In the genomic region with DNA sequence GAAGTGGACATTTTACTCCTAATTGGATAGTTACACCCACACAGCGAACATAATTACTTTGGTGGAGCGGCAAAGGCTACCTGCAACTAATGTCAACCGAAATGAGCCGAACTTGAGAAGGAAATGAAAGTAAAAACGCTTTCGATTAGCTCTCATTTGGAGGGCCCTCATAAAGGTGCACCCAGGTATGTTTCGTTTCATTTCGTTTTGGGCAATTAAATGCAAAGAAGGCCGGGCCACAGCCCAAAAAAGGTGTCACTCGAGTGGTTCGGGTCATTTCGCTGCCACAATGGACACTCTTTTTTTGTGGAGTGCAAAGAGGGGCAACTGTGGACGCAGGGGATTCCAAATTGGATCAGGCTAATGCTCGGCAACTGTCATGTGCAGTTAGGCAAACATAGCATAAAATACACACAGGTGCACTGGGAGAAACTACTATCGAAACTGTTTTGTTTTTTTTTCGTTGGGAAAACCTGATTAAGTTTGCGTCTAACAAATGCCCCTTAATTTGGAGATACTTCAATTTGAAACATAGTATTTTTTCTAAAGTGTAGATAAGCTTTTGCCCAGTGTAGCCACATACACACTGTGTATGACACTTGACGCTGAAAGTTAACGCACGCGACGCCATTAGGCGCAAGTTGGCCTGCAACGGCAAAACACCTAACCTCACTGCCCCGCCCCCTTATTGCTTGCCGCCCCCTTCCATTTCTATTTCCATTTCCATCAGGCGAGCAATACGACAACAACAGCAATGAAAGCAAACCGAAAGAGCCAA, we compare ENCODE assay signal across 1 fruit fly cellular context.
TF ChIP-seq lines count a peak whose summit lies in the region.

No protein-coding gene starts in this region.

TF ChIP-seq in whole organism, embryonic, 481 proteins besides CTCF, POLR2A, EP300 and RAD21 (continued from another document and continues in another):
- TF ChIP-seq Abd-B (GFP tag; optimal IDR thresholded peaks at IDR 0.05; lab: Kevin White, UChicago) = peak; percentile 78
- peak; percentile 43 for TF ChIP-seq CG10274 (GFP tag; optimal IDR thresholded peaks at IDR 0.05; lab: Kevin White, UChicago)
- TF ChIP-seq Jarid2 (GFP tag; optimal IDR thresholded peaks at IDR 0.05; lab: Kevin White, UChicago) = peak; percentile 52
- peak; percentile 58 for TF ChIP-seq Dek (tag; optimal IDR thresholded peaks at IDR 0.05; lab: Kevin White, UChicago)
- TF ChIP-seq B-H1 (GFP tag; IDR thresholded peaks at IDR 0.05; lab: Robert Waterston, UW) = peak; percentile 86
- peak; percentile 87 for TF ChIP-seq her (GFP tag; optimal IDR thresholded peaks at IDR 0.05; lab: Kevin White, UChicago)
- TF ChIP-seq seq (GFP tag; IDR thresholded peaks at IDR 0.05; lab: Robert Waterston, UW) = peak; percentile 80
- no peak for TF ChIP-seq Dll (GFP tag; IDR thresholded peaks at IDR 0.05; lab: Robert Waterston, UW; ENCODE audit: partially characterized antibody)
- peak; percentile 95 for TF ChIP-seq Med (GFP tag; lab: Kevin White, UChicago)
- TF ChIP-seq phol (tag; optimal IDR thresholded peaks at IDR 0.05; lab: Kevin White, UChicago) = peak; percentile 84
- no peak for TF ChIP-seq cad (GFP tag; optimal IDR thresholded peaks at IDR 0.05; lab: Kevin White, UChicago)
- TF ChIP-seq az2 (GFP tag; optimal IDR thresholded peaks at IDR 0.05; lab: Kevin White, UChicago) = peak; percentile 81
- TF ChIP-seq CG33557 (GFP tag; optimal IDR thresholded peaks at IDR 0.05; lab: Kevin White, UChicago) = peak; percentile 72
- TF ChIP-seq D19B (GFP tag; optimal IDR thresholded peaks at IDR 0.05; lab: Kevin White, UChicago) = no peak
- TF ChIP-seq CG4617 (GFP tag; optimal IDR thresholded peaks at IDR 0.05; lab: Kevin White, UChicago; ENCODE audit: borderline replicate concordance) = peak; percentile 61
- TF ChIP-seq psq (GFP tag; optimal IDR thresholded peaks at IDR 0.05; lab: Kevin White, UChicago) = peak; percentile 50
- peak; percentile 91 for TF ChIP-seq CG4730 (GFP tag; IDR thresholded peaks at IDR 0.05; lab: Robert Waterston, UW)
- peak; percentile 88 for TF ChIP-seq CG8089 (GFP tag; optimal IDR thresholded peaks at IDR 0.05; lab: Kevin White, UChicago)
- peak; percentile 87 for TF ChIP-seq dimm (GFP tag; IDR thresholded peaks at IDR 0.05; lab: Robert Waterston, UW)
- TF ChIP-seq Bgb (GFP tag; IDR thresholded peaks at IDR 0.05; lab: Robert Waterston, UW; ENCODE audit: partially characterized antibody) = no peak
- peak; percentile 68 for TF ChIP-seq jing (GFP tag; optimal IDR thresholded peaks at IDR 0.05; lab: Kevin White, UChicago)
- TF ChIP-seq Blimp-1 (GFP tag; optimal IDR thresholded peaks at IDR 0.05; lab: Kevin White, UChicago) = peak; percentile 92
- TF ChIP-seq CG10147 (GFP tag; optimal IDR thresholded peaks at IDR 0.05; lab: Kevin White, UChicago) = peak; percentile 5
- no peak for TF ChIP-seq hbn (GFP tag; IDR thresholded peaks at IDR 0.05; lab: Robert Waterston, UW; ENCODE audit: partially characterized antibody)
- peak; percentile 69 for TF ChIP-seq CG8359 (GFP tag; optimal IDR thresholded peaks at IDR 0.05; lab: Kevin White, UChicago; ENCODE audit: borderline replicate concordance)
- peak; percentile 92 for TF ChIP-seq Antp (GFP tag; optimal IDR thresholded peaks at IDR 0.05; lab: Kevin White, UChicago)
- peak; percentile 61 for TF ChIP-seq CG31441 (GFP tag; IDR thresholded peaks at IDR 0.05; lab: Robert Waterston, UW)
- TF ChIP-seq CG30020 (tag; optimal IDR thresholded peaks at IDR 0.05; lab: Kevin White, UChicago) = peak; percentile 19
- no peak for TF ChIP-seq CG13296 (GFP tag; optimal IDR thresholded peaks at IDR 0.05; lab: Kevin White, UChicago)
- TF ChIP-seq CG42726 (GFP tag; IDR thresholded peaks at IDR 0.05; lab: Robert Waterston, UW; ENCODE audit: partially characterized antibody) = no peak
- TF ChIP-seq Drgx (GFP tag; IDR thresholded peaks at IDR 0.05; lab: Robert Waterston, UW) = peak; percentile 85
- no peak for TF ChIP-seq sug (tag; optimal IDR thresholded peaks at IDR 0.05; lab: Kevin White, UChicago)
- TF ChIP-seq YL-1 (GFP tag; optimal IDR thresholded peaks at IDR 0.05; lab: Kevin White, UChicago) = no peak
- no peak for TF ChIP-seq Sin3A (optimal IDR thresholded peaks at IDR 0.05; lab: Kevin White, UChicago)
- peak; percentile 39 for TF ChIP-seq HLHmδ (GFP tag; optimal IDR thresholded peaks at IDR 0.05; lab: Kevin White, UChicago)
- peak; percentile 76 for TF ChIP-seq CG8281 (tag; optimal IDR thresholded peaks at IDR 0.05; lab: Kevin White, UChicago)
- peak; percentile 80 for TF ChIP-seq CG1529 (GFP tag; optimal IDR thresholded peaks at IDR 0.05; lab: Kevin White, UChicago)
- peak; percentile 78 for TF ChIP-seq Asciz (GFP tag; optimal IDR thresholded peaks at IDR 0.05; lab: Kevin White, UChicago)
- peak; percentile 80 for TF ChIP-seq Oaz (GFP tag; IDR thresholded peaks at IDR 0.05; lab: Robert Waterston, UW)
- TF ChIP-seq Sox100B (GFP tag; optimal IDR thresholded peaks at IDR 0.05; lab: Kevin White, UChicago) = peak; percentile 78
- no peak for TF ChIP-seq sc (optimal IDR thresholded peaks at IDR 0.05; lab: Kevin White, UChicago)
- TF ChIP-seq sc (GFP tag; optimal IDR thresholded peaks at IDR 0.05; lab: Kevin White, UChicago) = peak; percentile 75
- peak; percentile 83 to 84 for TF ChIP-seq Pdp1 (GFP tag; optimal IDR thresholded peaks at IDR 0.05; lab: Kevin White, UChicago)
- no peak for TF ChIP-seq mld (GFP tag; IDR thresholded peaks at IDR 0.05; lab: Robert Waterston, UW; ENCODE audit: partially characterized antibody)
- TF ChIP-seq sim (GFP tag; IDR thresholded peaks at IDR 0.05; lab: Robert Waterston, UW) = peak; percentile 93
- TF ChIP-seq CG8290 (GFP tag; optimal IDR thresholded peaks at IDR 0.05; lab: Kevin White, UChicago) = peak; percentile 69
- TF ChIP-seq CG8290 (tag; optimal IDR thresholded peaks at IDR 0.05; lab: Kevin White, UChicago) = peak; percentile 53 to 65
- TF ChIP-seq CG43689 (GFP tag; IDR thresholded peaks at IDR 0.05; lab: Robert Waterston, UW) = peak; percentile 82
- TF ChIP-seq crp (GFP tag; optimal IDR thresholded peaks at IDR 0.05; lab: Kevin White, UChicago) = peak in 1 of 2 experiments; percentile 26
- no peak for TF ChIP-seq ab (GFP tag; optimal IDR thresholded peaks at IDR 0.05; lab: Kevin White, UChicago)
- TF ChIP-seq CG6654 (GFP tag; optimal IDR thresholded peaks at IDR 0.05; lab: Kevin White, UChicago) = peak; percentile 58
- peak; percentile 80 for TF ChIP-seq Hsf (GFP tag; optimal IDR thresholded peaks at IDR 0.05; lab: Kevin White, UChicago)
- peak; percentile 59 for TF ChIP-seq Max (GFP tag; optimal IDR thresholded peaks at IDR 0.05; lab: Kevin White, UChicago)
- peak; percentile 92 for TF ChIP-seq dysf (GFP tag; IDR thresholded peaks at IDR 0.05; lab: Robert Waterston, UW)
- no peak for TF ChIP-seq nom (GFP tag; optimal IDR thresholded peaks at IDR 0.05; lab: Kevin White, UChicago)
- TF ChIP-seq HLH54F (GFP tag; optimal IDR thresholded peaks at IDR 0.05; lab: Kevin White, UChicago) = peak; percentile 33
- TF ChIP-seq CG12744 (GFP tag; optimal IDR thresholded peaks at IDR 0.05; lab: Kevin White, UChicago) = peak; percentile 47
- TF ChIP-seq CG4404 (GFP tag; IDR thresholded peaks at IDR 0.05; lab: Robert Waterston, UW) = peak; percentile 84
- peak; percentile 94 for TF ChIP-seq ranshi (GFP tag; IDR thresholded peaks at IDR 0.05; lab: Robert Waterston, UW)
- TF ChIP-seq tx (GFP tag; optimal IDR thresholded peaks at IDR 0.05; lab: Kevin White, UChicago) = peak; percentile 78
- peak; percentile 35 for TF ChIP-seq Nf-YB (GFP tag; optimal IDR thresholded peaks at IDR 0.05; lab: Kevin White, UChicago)
- TF ChIP-seq ems (GFP tag; optimal IDR thresholded peaks at IDR 0.05; lab: Kevin White, UChicago) = peak; percentile 71
- TF ChIP-seq CG7357 (GFP tag; IDR thresholded peaks at IDR 0.05; lab: Robert Waterston, UW) = peak; percentile 82; the same call in 2 of the 3 replicates
- TF ChIP-seq CG11085 (GFP tag; IDR thresholded peaks at IDR 0.05; lab: Robert Waterston, UW) = peak; percentile 63
- TF ChIP-seq tll (GFP tag; optimal IDR thresholded peaks at IDR 0.05; lab: Kevin White, UChicago) = no peak
- peak; percentile 53 for TF ChIP-seq scrt (GFP tag; optimal IDR thresholded peaks at IDR 0.05; lab: Kevin White, UChicago)
- no peak for TF ChIP-seq zfh2 (GFP tag; optimal IDR thresholded peaks at IDR 0.05; lab: Kevin White, UChicago)
- no peak for TF ChIP-seq CG3995 (GFP tag; optimal IDR thresholded peaks at IDR 0.05; lab: Kevin White, UChicago)
- peak; percentile 58 for TF ChIP-seq toy (GFP tag; IDR thresholded peaks at IDR 0.05; lab: Robert Waterston, UW)
- peak; percentile 72 for TF ChIP-seq PHDP (tag; optimal IDR thresholded peaks at IDR 0.05; lab: Kevin White, UChicago)
- TF ChIP-seq jigr1 (GFP tag; IDR thresholded peaks at IDR 0.05; lab: Robert Waterston, UW) = peak; percentile 84
- TF ChIP-seq h (optimal IDR thresholded peaks at IDR 0.05; lab: Kevin White, UChicago) = no peak
- TF ChIP-seq Dad (GFP tag; optimal IDR thresholded peaks at IDR 0.05; lab: Kevin White, UChicago) = peak; percentile 66
- peak; percentile 63 for TF ChIP-seq ERR (GFP tag; optimal IDR thresholded peaks at IDR 0.05; lab: Kevin White, UChicago)
- TF ChIP-seq CG12299 (tag; optimal IDR thresholded peaks at IDR 0.05; lab: Kevin White, UChicago) = peak; percentile 71
- TF ChIP-seq CG10979 (tag; optimal IDR thresholded peaks at IDR 0.05; lab: Kevin White, UChicago) = peak; percentile 81
- peak; percentile 70 for TF ChIP-seq odd (GFP tag; optimal IDR thresholded peaks at IDR 0.05; lab: Kevin White, UChicago)
- peak; percentile 67 for TF ChIP-seq CG12942 (GFP tag; optimal IDR thresholded peaks at IDR 0.05; lab: Kevin White, UChicago)
- peak; percentile 16 for TF ChIP-seq Neu2 (GFP tag; optimal IDR thresholded peaks at IDR 0.05; lab: Kevin White, UChicago; ENCODE audit: borderline replicate concordance)
- peak; percentile 9 for TF ChIP-seq CG4707 (GFP tag; optimal IDR thresholded peaks at IDR 0.05; lab: Kevin White, UChicago)
- TF ChIP-seq HHEX (GFP tag; optimal IDR thresholded peaks at IDR 0.05; lab: Kevin White, UChicago) = peak; percentile 62
- TF ChIP-seq trh (GFP tag; optimal IDR thresholded peaks at IDR 0.05; lab: Kevin White, UChicago) = peak; percentile 70
- peak; percentile 89 for TF ChIP-seq CG14441 (GFP tag; IDR thresholded peaks at IDR 0.05; lab: Robert Waterston, UW)
- peak; percentile 57 for TF ChIP-seq NFAT (GFP tag; IDR thresholded peaks at IDR 0.05; lab: Robert Waterston, UW)
- TF ChIP-seq gcm (GFP tag; optimal IDR thresholded peaks at IDR 0.05; lab: Kevin White, UChicago) = peak; percentile 56
- peak; percentile 5 for TF ChIP-seq Kr (GFP tag; optimal IDR thresholded peaks at IDR 0.05; lab: Kevin White, UChicago)
- TF ChIP-seq CG10462 (GFP tag; optimal IDR thresholded peaks at IDR 0.05; lab: Kevin White, UChicago) = peak; percentile 82
- TF ChIP-seq trem (tag; optimal IDR thresholded peaks at IDR 0.05; lab: Kevin White, UChicago) = peak; percentile 32
- TF ChIP-seq nau (GFP tag; optimal IDR thresholded peaks at IDR 0.05; lab: Kevin White, UChicago) = peak; percentile 68
- peak; percentile 75 for TF ChIP-seq CG14710 (tag; optimal IDR thresholded peaks at IDR 0.05; lab: Kevin White, UChicago)
- peak; percentile 88 for TF ChIP-seq nmo (GFP tag; optimal IDR thresholded peaks at IDR 0.05; lab: Kevin White, UChicago)
- peak; percentile 86 for TF ChIP-seq ssp (GFP tag; IDR thresholded peaks at IDR 0.05; lab: Robert Waterston, UW)
- peak; percentile 88 for TF ChIP-seq pum (GFP tag; optimal IDR thresholded peaks at IDR 0.05; lab: Kevin White, UChicago)
- TF ChIP-seq CG9876 (GFP tag; optimal IDR thresholded peaks at IDR 0.05; lab: Kevin White, UChicago) = peak; percentile 76
- TF ChIP-seq cas (GFP tag; IDR thresholded peaks at IDR 0.05; lab: Robert Waterston, UW) = peak; percentile 54; the same call in 1 of the 2 replicates
- TF ChIP-seq CG10209 (GFP tag; optimal IDR thresholded peaks at IDR 0.05; lab: Kevin White, UChicago) = peak; percentile 81
- peak; percentile 56 for TF ChIP-seq TFAM (GFP tag; optimal IDR thresholded peaks at IDR 0.05; lab: Kevin White, UChicago)
- TF ChIP-seq slbo (GFP tag; IDR thresholded peaks at IDR 0.05; lab: Robert Waterston, UW) = peak; percentile 74
- TF ChIP-seq Sry-β (GFP tag; optimal IDR thresholded peaks at IDR 0.05; lab: Kevin White, UChicago) = no peak
- peak; percentile 63 for TF ChIP-seq ac (GFP tag; optimal IDR thresholded peaks at IDR 0.05; lab: Kevin White, UChicago)
- TF ChIP-seq CG11504 (tag; optimal IDR thresholded peaks at IDR 0.05; lab: Kevin White, UChicago) = peak; percentile 78
- no peak for TF ChIP-seq CG10543 (GFP tag; optimal IDR thresholded peaks at IDR 0.05; lab: Kevin White, UChicago)
- peak; percentile 53 for TF ChIP-seq CG15011 (GFP tag; optimal IDR thresholded peaks at IDR 0.05; lab: Kevin White, UChicago)
- TF ChIP-seq CG7786 (GFP tag; optimal IDR thresholded peaks at IDR 0.05; lab: Kevin White, UChicago) = peak; percentile 74
- peak in 1 of 2 experiments; percentile 92 for TF ChIP-seq bsh (GFP tag; optimal IDR thresholded peaks at IDR 0.05; lab: Kevin White, UChicago)
- TF ChIP-seq CG17912 (GFP tag; optimal IDR thresholded peaks at IDR 0.05; lab: Kevin White, UChicago) = no peak
- no peak for TF ChIP-seq hkb (optimal IDR thresholded peaks at IDR 0.05; lab: Kevin White, UChicago)
- peak; percentile 94 for TF ChIP-seq hkb (GFP tag; IDR thresholded peaks at IDR 0.05; lab: Robert Waterston, UW)
- peak; percentile 83 for TF ChIP-seq Xbp1 (GFP tag; optimal IDR thresholded peaks at IDR 0.05; lab: Kevin White, UChicago)
- TF ChIP-seq lov (optimal IDR thresholded peaks at IDR 0.05; lab: Kevin White, UChicago) = no peak
- TF ChIP-seq lov (GFP tag; IDR thresholded peaks at IDR 0.05; lab: Robert Waterston, UW) = peak; percentile 93
- TF ChIP-seq CG1603 (tag; optimal IDR thresholded peaks at IDR 0.05; lab: Kevin White, UChicago) = peak; percentile 96
- TF ChIP-seq CG15073 (GFP tag; optimal IDR thresholded peaks at IDR 0.05; lab: Kevin White, UChicago) = peak; percentile 18
- TF ChIP-seq Taf1 (GFP tag; IDR thresholded peaks at IDR 0.05; lab: Robert Waterston, UW) = peak; percentile 68
- TF ChIP-seq Dip3 (GFP tag; optimal IDR thresholded peaks at IDR 0.05; lab: Kevin White, UChicago) = no peak
- TF ChIP-seq unc-4 (GFP tag; IDR thresholded peaks at IDR 0.05; lab: Robert Waterston, UW; ENCODE audit: partially characterized antibody) = no peak
- no peak for TF ChIP-seq CG6683 (GFP tag; optimal IDR thresholded peaks at IDR 0.05; lab: Kevin White, UChicago)
- TF ChIP-seq CG8388 (GFP tag; optimal IDR thresholded peaks at IDR 0.05; lab: Kevin White, UChicago) = peak; percentile 89
- TF ChIP-seq ind (GFP tag; optimal IDR thresholded peaks at IDR 0.05; lab: Kevin White, UChicago) = peak; percentile 78
- TF ChIP-seq tup (GFP tag; optimal IDR thresholded peaks at IDR 0.05; lab: Kevin White, UChicago) = peak; percentile 60
- TF ChIP-seq CG3281 (GFP tag; optimal IDR thresholded peaks at IDR 0.05; lab: Kevin White, UChicago) = no peak
- peak; percentile 54 for TF ChIP-seq CG6854 (GFP tag; optimal IDR thresholded peaks at IDR 0.05; lab: Kevin White, UChicago)
